Worm (Caenorhabditis elegans): ENCODE data around the gene sms-5.
"Not testable (repeated sequence)": the region's sequence is repeated elsewhere in the genome, so short reads cannot be mapped to it uniquely, and the experiment has no call there.

Gene sms-5

DNA sequence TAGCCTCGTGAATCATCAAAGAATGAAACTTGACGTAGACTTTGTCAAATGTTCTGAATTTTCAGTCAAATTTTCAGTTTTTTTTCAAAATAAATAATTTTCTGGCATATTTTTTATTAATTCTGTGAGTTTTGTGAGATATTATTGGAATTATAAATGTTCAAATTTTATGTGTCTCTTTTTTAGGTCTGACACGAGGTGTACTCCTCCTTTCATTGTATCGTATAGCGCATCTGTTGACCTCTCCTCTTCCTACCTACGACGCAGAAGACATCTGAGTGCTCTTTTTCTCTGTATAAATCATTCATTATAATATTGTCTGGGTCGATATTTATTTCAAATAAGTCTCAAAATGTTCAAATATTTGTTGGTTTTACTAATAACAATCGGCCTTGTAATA lies 40.0 kb downstream of the sms-5 start, which contains the start of gene T27A1.3:
T27A1.3 (plus strand) TSS at position 301 of the 400 bp plus-strand sequence.
- not testable (repeated sequence) for TF ChIP-seq scrt-1 (GFP tag; IDR thresholded peaks at IDR 0.05); tra-4 (tag; optimal IDR thresholded peaks at IDR 0.05); ceh-13 (GFP tag; optimal IDR thresholded peaks at IDR 0.05)

DNA sequence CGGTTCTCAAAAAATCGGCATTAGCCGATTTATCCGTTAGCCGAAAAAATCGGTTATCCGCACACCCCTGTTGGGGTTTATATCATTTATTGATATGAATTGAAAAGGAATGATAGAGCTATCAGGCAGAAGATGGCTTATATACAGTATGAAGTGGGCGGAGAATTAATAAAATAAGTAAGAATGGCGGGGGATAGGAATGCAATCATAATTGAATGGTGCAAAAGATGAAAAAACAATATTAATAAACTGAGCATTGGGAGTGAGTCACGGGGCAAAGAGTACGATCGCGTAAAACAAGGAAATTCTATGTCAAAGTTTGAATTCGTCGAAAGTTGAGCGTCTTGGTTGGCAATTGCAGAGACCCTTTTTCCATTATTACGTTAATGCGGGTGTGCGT lies 41.6 kb downstream of the sms-5 start, which contains the start of gene T27A1.2:
T27A1.2 (minus strand) TSS at position 101 of the 400 bp plus-strand sequence.
- TF ChIP-seq ceh-13 (GFP tag; optimal IDR thresholded peaks at IDR 0.05) = no peak
- TF ChIP-seq B0310.2 (tag; optimal IDR thresholded peaks at IDR 0.05) = no peak
- TF ChIP-seq pes-1 (GFP tag; IDR thresholded peaks at IDR 0.05) = no peak
- no peak for TF ChIP-seq aly-1 (tag; optimal IDR thresholded peaks at IDR 0.05)
- TF ChIP-seq tbx-11 (GFP tag; IDR thresholded peaks at IDR 0.05) = no peak
- TF ChIP-seq hmbx-1 (tag; optimal IDR thresholded peaks at IDR 0.05) = no peak
- no peak for TF ChIP-seq ets-7 (tag; optimal IDR thresholded peaks at IDR 0.05)
- TF ChIP-seq hmg-4 (GFP tag; optimal IDR thresholded peaks at IDR 0.05) = no peak
- TF ChIP-seq hnd-1 (tag; optimal IDR thresholded peaks at IDR 0.05) = no peak
- no peak for TF ChIP-seq tra-4 (tag; optimal IDR thresholded peaks at IDR 0.05)
- TF ChIP-seq tbx-37 (GFP tag; conservative IDR thresholded peaks at IDR 0.05) = no peak
- TF ChIP-seq ceh-36 (tag; optimal IDR thresholded peaks at IDR 0.05) = no peak
- no peak for TF ChIP-seq sea-1 (GFP tag; conservative IDR thresholded peaks at IDR 0.05)
- TF ChIP-seq scrt-1 (GFP tag; IDR thresholded peaks at IDR 0.05) = no peak

DNA sequence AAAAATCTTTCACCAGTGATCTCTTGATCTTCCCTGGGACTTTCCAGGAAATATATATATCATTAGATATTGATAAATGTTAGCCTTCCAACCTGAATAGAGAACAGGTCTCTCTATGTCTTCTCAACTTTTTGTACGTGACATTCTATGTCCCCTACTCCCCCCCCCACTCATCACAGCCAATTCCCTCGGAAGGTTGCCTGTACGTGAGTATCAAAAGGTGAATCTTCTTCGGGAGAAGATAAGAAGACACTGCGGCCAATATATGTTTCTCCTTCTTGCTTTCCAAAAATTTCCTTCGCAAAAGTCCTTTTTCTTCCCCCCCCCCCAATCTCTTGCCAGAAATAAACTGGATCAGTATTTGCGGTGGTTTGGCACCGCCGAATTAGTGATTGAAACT lies 47.2 kb downstream of the sms-5 start:
- no peak for TF ChIP-seq tbx-37 (GFP tag; conservative IDR thresholded peaks at IDR 0.05)
- no peak for TF ChIP-seq ceh-13 (GFP tag; optimal IDR thresholded peaks at IDR 0.05)
- TF ChIP-seq ets-7 (tag; optimal IDR thresholded peaks at IDR 0.05) = no peak
- TF ChIP-seq flt-1 (GFP tag; IDR thresholded peaks at IDR 0.05) = no peak
- TF ChIP-seq aly-1 (tag; optimal IDR thresholded peaks at IDR 0.05) = no peak
- TF ChIP-seq ama-1 (optimal IDR thresholded peaks at IDR 0.05) = no peak
- no peak for TF ChIP-seq tbx-11 (GFP tag; IDR thresholded peaks at IDR 0.05)
- no peak for TF ChIP-seq hmg-4 (GFP tag; optimal IDR thresholded peaks at IDR 0.05)
- no peak for TF ChIP-seq hmbx-1 (tag; optimal IDR thresholded peaks at IDR 0.05)
- TF ChIP-seq pes-1 (GFP tag; IDR thresholded peaks at IDR 0.05) = no peak
- TF ChIP-seq ceh-36 (tag; optimal IDR thresholded peaks at IDR 0.05) = no peak
- no peak for TF ChIP-seq F13C5.2 (tag; optimal IDR thresholded peaks at IDR 0.05)
- no peak for TF ChIP-seq scrt-1 (GFP tag; IDR thresholded peaks at IDR 0.05)
- no peak for TF ChIP-seq B0310.2 (tag; optimal IDR thresholded peaks at IDR 0.05)
- no peak for TF ChIP-seq hnd-1 (tag; optimal IDR thresholded peaks at IDR 0.05)
- no peak for TF ChIP-seq tra-4 (tag; optimal IDR thresholded peaks at IDR 0.05)
- no peak for TF ChIP-seq sea-1 (GFP tag; conservative IDR thresholded peaks at IDR 0.05)

DNA sequence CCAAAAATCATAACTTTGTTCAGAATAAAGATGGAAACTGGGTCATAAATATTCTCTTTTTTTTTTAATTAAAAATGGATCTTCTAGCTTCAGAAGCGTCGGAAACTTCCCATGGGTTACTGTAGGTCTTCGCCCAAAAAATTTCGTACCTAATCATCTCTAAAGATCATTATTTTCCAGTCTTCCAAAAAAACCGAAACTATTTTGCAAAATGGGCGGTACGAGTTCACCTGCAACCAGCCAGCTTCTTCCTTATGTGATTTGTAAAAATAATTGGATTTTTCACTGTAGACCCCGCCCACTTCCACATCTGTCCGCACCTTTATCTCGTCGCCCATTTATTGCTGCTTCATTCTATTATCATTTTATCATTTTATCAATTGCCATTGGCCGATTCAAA lies 51.2 kb downstream of the sms-5 start, which contains the start of gene mlt-10:
mlt-10 (plus strand) TSS at position 301 of the 400 bp plus-strand sequence.
- TF ChIP-seq hnd-1 (tag; optimal IDR thresholded peaks at IDR 0.05) (no peak), sea-1 (GFP tag; conservative IDR thresholded peaks at IDR 0.05) (no peak), ceh-36 (tag; optimal IDR thresholded peaks at IDR 0.05) (no peak), B0310.2 (tag; optimal IDR thresholded peaks at IDR 0.05) (no peak), tbx-37 (GFP tag; conservative IDR thresholded peaks at IDR 0.05) (no peak), hmg-4 (GFP tag; optimal IDR thresholded peaks at IDR 0.05) (no peak), F13C5.2 (tag; optimal IDR thresholded peaks at IDR 0.05) (no peak), aly-1 (tag; optimal IDR thresholded peaks at IDR 0.05) (no peak), ceh-13 (GFP tag; optimal IDR thresholded peaks at IDR 0.05) (no peak), scrt-1 (GFP tag; IDR thresholded peaks at IDR 0.05) (no peak), tra-4 (tag; optimal IDR thresholded peaks at IDR 0.05) (no peak), pes-1 (GFP tag; IDR thresholded peaks at IDR 0.05) (no peak)
